Worm (Caenorhabditis elegans): ENCODE data around the gene F59D6.1.

F59D6.1 gene

ce11 chrV:3044837-3045236 is at the start of gene F59D6.1:
F59D6.1 (plus strand) TSS chrV:3045137.
- TF ChIP-seq W03F9.2 (tag; optimal IDR thresholded peaks at IDR 0.05) = no peak

DNA sequence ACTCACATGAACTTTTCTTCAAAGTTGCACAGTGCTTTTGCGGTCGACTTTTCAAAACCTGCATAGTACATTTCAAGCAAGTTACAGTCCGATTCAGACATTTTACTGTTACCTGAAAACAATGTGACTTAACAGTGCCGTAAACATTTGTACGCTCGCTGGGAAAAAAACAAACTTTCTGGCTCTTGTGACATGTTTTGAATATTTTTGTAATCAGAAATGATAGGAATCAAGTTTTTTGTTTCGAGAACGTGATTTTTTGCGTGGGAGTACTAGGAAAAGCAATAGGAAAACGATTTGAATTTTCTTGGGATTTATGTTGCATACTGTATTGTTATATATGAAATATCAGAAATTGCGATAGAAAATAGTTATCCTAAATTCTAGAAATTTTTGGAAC is 48.8 kb upstream of the F59D6.1 start, which contains the start of gene srw-120:
srw-120 (minus strand) TSS at position 101 of the 400 bp plus-strand sequence.
- TF ChIP-seq W03F9.2 (tag; optimal IDR thresholded peaks at IDR 0.05) (no peak), dao-5 (tag; optimal IDR thresholded peaks at IDR 0.05) (no peak), him-1 (tag; optimal IDR thresholded peaks at IDR 0.05) (no peak)

- TF ChIP-seq dao-5 (tag; optimal IDR thresholded peaks at IDR 0.05) (no peak), him-1 (tag; optimal IDR thresholded peaks at IDR 0.05) (no peak), W03F9.2 (tag; optimal IDR thresholded peaks at IDR 0.05) (no peak)
Observed at ce11 chrV:2999736-3000135, 45.2 kb upstream of the F59D6.1 start, which contains the start of gene srw-119. srw-119 (minus strand) TSS chrV:2999836.

DNA sequence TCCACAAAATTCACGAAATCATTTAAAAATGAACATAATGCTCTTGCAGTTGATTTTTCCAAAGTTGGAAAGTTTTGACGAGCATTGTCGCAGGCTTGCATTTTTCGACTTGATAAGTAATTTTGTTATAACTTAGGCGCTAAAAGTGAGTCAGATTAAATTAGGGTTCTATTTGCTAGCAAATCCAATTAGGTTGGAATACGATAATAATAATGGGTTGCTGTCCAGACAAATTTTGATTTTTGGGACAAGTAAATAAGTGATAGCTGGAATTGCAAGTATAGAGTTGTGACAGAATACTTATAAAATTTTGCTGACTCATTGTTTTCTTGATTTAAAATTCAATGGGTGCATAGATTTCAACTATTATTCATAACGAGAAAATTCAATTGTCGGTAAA is 39.0 kb upstream of the F59D6.1 start, which contains the start of gene srw-112:
srw-112 (minus strand) TSS at position 101 of the 400 bp plus-strand sequence.
- TF ChIP-seq W03F9.2 (tag; optimal IDR thresholded peaks at IDR 0.05) = no peak
- no peak for TF ChIP-seq dao-5 (tag; optimal IDR thresholded peaks at IDR 0.05)
- TF ChIP-seq him-1 (tag; optimal IDR thresholded peaks at IDR 0.05) = no peak

- TF ChIP-seq him-1 (tag; optimal IDR thresholded peaks at IDR 0.05) (no peak), dao-5 (tag; optimal IDR thresholded peaks at IDR 0.05) (no peak), W03F9.2 (tag; optimal IDR thresholded peaks at IDR 0.05) (no peak)
Observed at ce11 chrV:3010468-3010867, 34.5 kb upstream of the F59D6.1 start, which contains the start of gene srw-136. srw-136 (minus strand) TSS chrV:3010568.

- TF ChIP-seq him-1 (tag; optimal IDR thresholded peaks at IDR 0.05) (no peak), W03F9.2 (tag; optimal IDR thresholded peaks at IDR 0.05) (no peak), dao-5 (tag; optimal IDR thresholded peaks at IDR 0.05) (no peak)
Observed at ce11 chrV:3011394-3011793, 33.5 kb upstream of the F59D6.1 start, which contains the start of gene srw-135. srw-135 (minus strand) TSS chrV:3011494.

DNA sequence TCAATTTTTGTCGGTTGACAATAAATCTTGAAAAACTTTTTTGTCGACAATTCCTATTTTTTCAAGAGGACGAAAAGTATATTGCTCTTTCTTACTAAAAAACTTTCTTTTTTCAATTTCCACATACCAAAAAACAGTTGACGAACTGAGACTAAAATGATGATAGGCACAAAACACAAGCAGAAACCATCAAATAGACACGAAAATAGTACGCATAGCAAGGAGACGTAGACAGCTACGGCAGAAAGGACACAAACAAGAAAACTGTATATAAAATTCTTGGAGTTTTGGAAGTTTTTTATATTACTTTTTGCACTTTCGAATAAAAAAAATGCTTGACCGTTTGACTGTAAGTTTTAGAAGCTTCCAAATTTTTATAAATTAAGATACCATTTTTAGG is 30.8 kb upstream of the F59D6.1 start, which contains the start of gene K12D9.1:
K12D9.1 (plus strand) TSS at position 301 of the 400 bp plus-strand sequence.
- TF ChIP-seq W03F9.2 (tag; optimal IDR thresholded peaks at IDR 0.05) (no peak), dao-5 (tag; optimal IDR thresholded peaks at IDR 0.05) (no peak), him-1 (tag; optimal IDR thresholded peaks at IDR 0.05) (no peak)

- no peak for TF ChIP-seq him-1 (tag; optimal IDR thresholded peaks at IDR 0.05)
- no peak for TF ChIP-seq dao-5 (tag; optimal IDR thresholded peaks at IDR 0.05)
- no peak for TF ChIP-seq W03F9.2 (tag; optimal IDR thresholded peaks at IDR 0.05)
Observed at ce11 chrV:3017930-3018329, 27.0 kb upstream of the F59D6.1 start.

- TF ChIP-seq him-1 (tag; optimal IDR thresholded peaks at IDR 0.05) (no peak), dao-5 (tag; optimal IDR thresholded peaks at IDR 0.05) (no peak), W03F9.2 (tag; optimal IDR thresholded peaks at IDR 0.05) (no peak)
Observed at ce11 chrV:3021306-3021705, 23.6 kb upstream of the F59D6.1 start, which contains the start of gene irld-12. irld-12 (minus strand) TSS chrV:3021406.

DNA sequence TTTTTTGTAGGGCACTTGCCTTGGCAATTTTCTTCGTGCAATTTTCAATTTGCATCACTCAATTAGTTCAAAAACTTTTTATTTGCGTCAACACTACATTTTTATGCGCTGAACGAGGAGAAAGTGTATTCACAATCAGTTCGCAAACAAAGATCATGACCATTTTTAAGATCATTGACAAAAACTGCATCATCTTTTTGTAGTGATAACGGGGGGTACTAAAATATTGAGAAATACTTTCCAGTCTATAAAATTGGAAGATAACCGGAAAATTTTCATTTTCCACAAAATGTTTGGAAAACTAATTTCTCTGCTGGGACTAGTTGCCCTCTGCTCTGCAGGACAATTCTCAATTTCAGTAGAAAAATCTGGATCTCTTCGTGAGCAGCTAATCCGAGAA is 20.7 kb upstream of the F59D6.1 start, which contains the start of gene asp-8:
asp-8 (plus strand) TSS at position 276 of the 400 bp plus-strand sequence.
- TF ChIP-seq dao-5 (tag; optimal IDR thresholded peaks at IDR 0.05) (no peak), him-1 (tag; optimal IDR thresholded peaks at IDR 0.05) (no peak), W03F9.2 (tag; optimal IDR thresholded peaks at IDR 0.05) (no peak)

DNA sequence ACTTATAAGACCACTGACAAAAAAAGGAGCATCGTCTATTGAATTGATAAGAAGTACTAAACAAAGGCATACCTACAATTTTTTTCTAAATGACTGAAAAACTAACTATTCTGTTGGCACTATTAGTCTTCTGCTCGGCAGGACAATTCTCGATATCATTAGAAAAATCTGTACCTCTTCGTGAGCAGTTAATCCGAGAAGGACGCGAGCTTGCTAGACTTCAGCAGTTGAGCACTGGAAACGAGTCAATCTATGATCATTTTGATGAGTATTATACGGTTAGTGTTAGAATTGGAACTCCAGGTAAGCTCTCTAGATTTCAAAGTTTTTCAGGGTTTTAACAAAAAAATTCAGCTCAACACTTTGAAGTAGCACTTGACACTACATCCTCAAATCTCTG is 16.7 kb upstream of the F59D6.1 start, which contains the start of gene asp-7:
asp-7 (plus strand) TSS at position 81 of the 400 bp plus-strand sequence.
- TF ChIP-seq W03F9.2 (tag; optimal IDR thresholded peaks at IDR 0.05) (no peak), him-1 (tag; optimal IDR thresholded peaks at IDR 0.05) (no peak), dao-5 (tag; optimal IDR thresholded peaks at IDR 0.05) (no peak)

- no peak for TF ChIP-seq W03F9.2 (tag; optimal IDR thresholded peaks at IDR 0.05)
- TF ChIP-seq him-1 (tag; optimal IDR thresholded peaks at IDR 0.05) = no peak
- no peak for TF ChIP-seq dao-5 (tag; optimal IDR thresholded peaks at IDR 0.05)
Observed at ce11 chrV:3032343-3032742, 12.6 kb upstream of the F59D6.1 start, which contains the start of gene irld-38. irld-38 (minus strand) TSS chrV:3032443.

ce11 chrV:3034236-3034635 is 10.7 kb upstream of the F59D6.1 start, which contains the start of gene srw-8:
srw-8 (minus strand) TSS chrV:3034336.
- TF ChIP-seq him-1 (tag; optimal IDR thresholded peaks at IDR 0.05) = no peak
- no peak for TF ChIP-seq dao-5 (tag; optimal IDR thresholded peaks at IDR 0.05)
- no peak for TF ChIP-seq W03F9.2 (tag; optimal IDR thresholded peaks at IDR 0.05)

ce11 chrV:3038058-3038457 is 6.9 kb upstream of the F59D6.1 start:
- no peak for TF ChIP-seq dao-5 (tag; optimal IDR thresholded peaks at IDR 0.05)
- TF ChIP-seq him-1 (tag; optimal IDR thresholded peaks at IDR 0.05) = no peak
- TF ChIP-seq W03F9.2 (tag; optimal IDR thresholded peaks at IDR 0.05) = no peak

ce11 chrV:3039282-3039681 is 5.7 kb upstream of the F59D6.1 start, which contains the start of gene chpf-2:
chpf-2 (minus strand) TSS chrV:3039382.
- TF ChIP-seq him-1 (tag; optimal IDR thresholded peaks at IDR 0.05) (no peak), W03F9.2 (tag; optimal IDR thresholded peaks at IDR 0.05) (no peak), dao-5 (tag; optimal IDR thresholded peaks at IDR 0.05) (no peak)

Measured in whole organism, L4/young adult.